Worm (Caenorhabditis elegans) whole organism, early embryonic: Measurements from ENCODE around the gene M02B1.4.

Experiments
- ama-1 ChIP-seq: fragments of 150-350 bp; optimal IDR thresholded peaks from 2 replicates; lab custom pipeline; 2014
- ets-7 ChIP-seq: sonication (generic microtip); optimal IDR thresholded peaks from 2 replicates; lab custom pipeline; 2016; ENCODE audit warnings: missing genotype, missing genetic modification characterization, missing compliant biosample characterization
- hmg-4 ChIP-seq: fragments of 200-800 bp; sonication (Bioruptor generic); optimal IDR thresholded peaks from 2 replicates; lab custom pipeline; 2018; ENCODE audit warnings: mild to moderate bottlenecking, missing genetic modification characterization, missing compliant biosample characterization
- tra-4 ChIP-seq: sonication (generic microtip); optimal IDR thresholded peaks from 2 replicates; lab custom pipeline; 2017; ENCODE audit warnings: missing genetic modification characterization, missing compliant biosample characterization

DNA sequence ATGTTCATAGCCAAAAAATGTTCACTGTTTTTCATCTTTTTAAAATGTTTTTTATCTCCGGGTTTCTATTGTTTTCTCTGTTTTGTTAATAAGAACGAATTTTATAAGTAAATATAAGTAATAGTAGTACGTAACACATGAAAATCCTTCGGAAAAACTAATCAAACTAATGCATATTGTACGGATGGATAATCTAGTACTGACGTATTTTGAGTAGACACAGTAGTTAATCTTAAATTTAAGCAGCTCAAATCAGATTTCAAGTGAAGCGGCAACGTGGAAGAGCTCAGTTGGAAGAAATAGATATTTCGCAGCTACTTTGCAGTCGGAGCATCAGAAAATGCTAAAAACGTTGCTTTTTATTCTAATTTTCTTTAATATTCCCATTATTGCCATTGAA lies 34.7 kb upstream of the M02B1.4 start, which contains the start of gene gcy-18:
- TF ChIP-seq ama-1 (lab: Kevin White, UChicago) (no peak), ets-7 (no peak), hmg-4 (GFP tag; lab: Kevin White, UChicago) (no peak), tra-4 (tag; lab: Kevin White, UChicago) (no peak)
